Worm (Caenorhabditis elegans) whole organism, L1 larva: ENCODE results near the gene C25E10.16.

Source experiments
- mdl-1 ChIP-seq, 2 experiments: fragments of 150-350 bp; optimal IDR thresholded peaks; 2 replicates each; lab custom pipeline; 2014 to 2017; ENCODE audit warnings: missing biosample characterization in 2 of 2, missing genetic modification characterization in 2 of 2, inconsistent platforms in 1 of 2
- nhr-77 ChIP-seq: fragments of 150-350 bp; optimal IDR thresholded peaks from 2 replicates; lab custom pipeline; 2014; ENCODE audit warnings: missing biosample characterization, missing genetic modification characterization
- sox-4 ChIP-seq: sonication (generic microtip); optimal IDR thresholded peaks from 2 replicates; lab custom pipeline; 2016; ENCODE audit warnings: missing genetic modification characterization, missing compliant biosample characterization
- sptf-1 ChIP-seq: fragments of 150-350 bp; optimal IDR thresholded peaks from 2 replicates; lab custom pipeline; 2014; ENCODE audit warnings: missing biosample characterization, missing genetic modification characterization

ce11 chrV:9033267-9033666 lies 26.1 kb downstream of the C25E10.16 start, which contains the start of gene C25E10.4:
- TF ChIP-seq sox-4 (tag; lab: Kevin White, UChicago) (no peak), sptf-1 (tag; lab: Kevin White, UChicago) (no peak), nhr-77 (no peak), mdl-1 (tag; optimal IDR thresholded peaks at IDR 0.05; lab: Kevin White, UChicago) (no peak)
